Worm (Caenorhabditis elegans) whole organism, L1 larva: ENCODE measurements around the gene gst-7.
A peak's percentile ranks its signal among the peaks of the same experiment; 100 is the strongest.

Experiments
- ama-1 ChIP-seq: fragments of 150-350 bp; optimal IDR thresholded peaks from 2 replicates; lab custom pipeline; 2014
- elt-3 ChIP-seq, 6 experiments: fragments of 150-350 bp in 1 of 6; sonication (generic microtip); optimal IDR thresholded peaks; 2 replicates each; lab custom pipeline; 2017 to 2018; ENCODE audit warnings: missing biosample characterization in 6 of 6, missing genetic modification characterization in 6 of 6, inconsistent platforms in 1 of 6
- fkh-10 ChIP-seq: sonication (generic microtip); optimal IDR thresholded peaks from 2 replicates; lab custom pipeline; 2017; ENCODE audit warnings: missing biosample characterization, missing genetic modification reagents, missing genetic modification characterization
- fos-1 ChIP-seq: fragments of 150-350 bp; optimal IDR thresholded peaks from 2 replicates; lab custom pipeline; 2014; ENCODE audit warnings: missing biosample characterization, missing genetic modification characterization
- hlh-4 ChIP-seq: sonication (generic microtip); optimal IDR thresholded peaks from 2 replicates; lab custom pipeline; 2016; ENCODE audit warnings: mild to moderate bottlenecking, missing genetic modification characterization, missing compliant biosample characterization
- nhr-11 ChIP-seq: fragments of 150-350 bp; optimal IDR thresholded peaks from 2 replicates; lab custom pipeline; 2014; ENCODE audit warnings: missing biosample characterization, missing genetic modification characterization
- nhr-19 ChIP-seq: fragments of 200-800 bp; sonication (Bioruptor generic); conservative IDR thresholded peaks from 2 replicates; pipeline ENCODE4 v1.3.6; 2022; ENCODE audit warnings: missing genetic modification characterization, missing compliant biosample characterization
- skn-1 ChIP-seq: fragments of 150-350 bp; optimal IDR thresholded peaks from 2 replicates; lab custom pipeline; 2014; ENCODE audit warnings: missing biosample characterization, missing genetic modification characterization
- unc-130 ChIP-seq: fragments of 150-350 bp; optimal IDR thresholded peaks from 2 replicates; lab custom pipeline; 2017; ENCODE audit warnings: missing biosample characterization, missing genetic modification characterization, inconsistent platforms
- unc-62 ChIP-seq: fragments of 150-350 bp; optimal IDR thresholded peaks from 2 replicates; lab custom pipeline; 2014; ENCODE audit warnings: missing biosample characterization, missing genetic modification reagents, missing genetic modification characterization
- ztf-4 ChIP-seq: fragments of 150-350 bp; optimal IDR thresholded peaks from 2 replicates; lab custom pipeline; 2014; ENCODE audit warnings: missing biosample characterization, missing genetic modification characterization

DNA sequence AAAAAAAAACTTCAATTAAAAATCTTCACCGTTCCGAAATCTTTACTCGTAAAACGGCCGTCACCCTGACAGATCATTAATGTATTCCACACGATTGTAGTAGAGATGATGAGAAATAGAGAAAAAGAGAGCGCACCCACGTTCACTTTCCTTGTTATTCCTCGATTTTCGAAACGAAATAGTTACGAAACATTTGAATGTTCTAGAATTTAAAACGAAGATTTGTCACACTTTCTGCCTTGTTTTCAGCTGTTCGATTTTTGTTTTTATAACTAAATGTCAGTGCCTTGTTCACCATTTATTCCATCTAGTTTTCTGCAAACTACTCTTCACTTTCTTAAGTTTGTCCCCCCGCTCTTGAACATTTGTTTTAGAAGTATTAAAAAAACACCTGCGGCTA, 27.1 kb upstream of the gst-7 start:
- no peak for TF ChIP-seq hlh-4
- no peak for TF ChIP-seq fkh-10 (GFP tag; lab: Kevin White, UChicago)
- no peak for TF ChIP-seq ztf-4 (tag; lab: Kevin White, UChicago)
- peak; percentile 64 for TF ChIP-seq skn-1
- TF ChIP-seq nhr-19 = no peak
- no peak for TF ChIP-seq elt-3 (tag; optimal IDR thresholded peaks at IDR 0.05; lab: Kevin White, UChicago)
- no peak for TF ChIP-seq fos-1 (tag; lab: Kevin White, UChicago)
- TF ChIP-seq unc-62 (GFP tag; lab: Kevin White, UChicago) = no peak
- no peak for TF ChIP-seq unc-130 (tag; lab: Kevin White, UChicago)
- TF ChIP-seq ama-1 = no peak
- TF ChIP-seq nhr-11 (tag; lab: Kevin White, UChicago) = no peak
